Worm (Caenorhabditis elegans) whole organism, early embryonic: ENCODE results near the gene sek-4.

ENCODE experiments used
- B0310.2 ChIP-seq: sonication (generic microtip); optimal IDR thresholded peaks from 2 replicates; lab custom pipeline; 2016; ENCODE audit warnings: mild to moderate bottlenecking, missing genetic modification characterization, missing compliant biosample characterization
- F13C5.2 ChIP-seq: sonication (generic microtip); optimal IDR thresholded peaks from 2 replicates; lab custom pipeline; 2017; ENCODE audit warnings: mild to moderate bottlenecking, missing genetic modification characterization, inconsistent platforms, missing compliant biosample characterization
- aly-1 ChIP-seq: sonication (generic microtip); optimal IDR thresholded peaks from 2 replicates; lab custom pipeline; 2016; ENCODE audit warnings: missing genetic modification characterization, missing compliant biosample characterization
- ama-1 ChIP-seq: fragments of 150-350 bp; optimal IDR thresholded peaks from 2 replicates; lab custom pipeline; 2014
- ceh-13 ChIP-seq: fragments of 200-800 bp; sonication (Bioruptor generic); optimal IDR thresholded peaks from 2 replicates; lab custom pipeline; 2018; ENCODE audit warnings: mild to moderate bottlenecking, missing genetic modification characterization, missing compliant biosample characterization
- ceh-36 ChIP-seq: sonication (generic microtip); optimal IDR thresholded peaks from 2 replicates; lab custom pipeline; 2016; ENCODE audit warnings: missing genetic modification characterization, inconsistent platforms, missing compliant biosample characterization
- ets-7 ChIP-seq: sonication (generic microtip); optimal IDR thresholded peaks from 2 replicates; lab custom pipeline; 2016; ENCODE audit warnings: missing genotype, missing genetic modification characterization, missing compliant biosample characterization
- flt-1 ChIP-seq: fragments of 200-800 bp; sonication (Bioruptor generic); IDR thresholded peaks from 2 replicates; pipeline ENCODE4 v1.3.6; 2022; ENCODE audit warnings: missing genetic modification characterization, missing compliant biosample characterization
- hmbx-1 ChIP-seq: sonication (generic microtip); optimal IDR thresholded peaks from 2 replicates; lab custom pipeline; 2016; ENCODE audit warnings: mild to moderate bottlenecking, missing genetic modification characterization, missing compliant biosample characterization
- hmg-4 ChIP-seq: fragments of 200-800 bp; sonication (Bioruptor generic); optimal IDR thresholded peaks from 2 replicates; lab custom pipeline; 2018; ENCODE audit warnings: mild to moderate bottlenecking, missing genetic modification characterization, missing compliant biosample characterization
- hnd-1 ChIP-seq: sonication (generic microtip); optimal IDR thresholded peaks from 2 replicates; lab custom pipeline; 2016; ENCODE audit warnings: missing genetic modification characterization, missing compliant biosample characterization
- pes-1 ChIP-seq: fragments of 200-800 bp; sonication (Bioruptor generic); IDR thresholded peaks from 2 replicates; pipeline ENCODE4 v1.3.6; 2022; ENCODE audit warnings: missing genetic modification reagents, missing genetic modification characterization, missing compliant biosample characterization
- scrt-1 ChIP-seq: fragments of 200-800 bp; sonication (Bioruptor generic); IDR thresholded peaks from 2 replicates; pipeline ENCODE4 v1.3.6; 2022; ENCODE audit warnings: missing genetic modification characterization, missing compliant biosample characterization
- sea-1 ChIP-seq: fragments of 200-800 bp; sonication (Bioruptor generic); conservative IDR thresholded peaks from 2 replicates; pipeline ENCODE4 v1.3.6; 2022; ENCODE audit warnings: missing genetic modification characterization, missing compliant biosample characterization
- tbx-11 ChIP-seq: fragments of 200-800 bp; sonication (Bioruptor generic); IDR thresholded peaks from 2 replicates; pipeline ENCODE4 v1.3.6; 2022; ENCODE audit warnings: missing genetic modification characterization, missing compliant biosample characterization
- tbx-37 ChIP-seq: fragments of 200-800 bp; sonication (Bioruptor generic); conservative IDR thresholded peaks from 2 replicates; pipeline ENCODE4 v1.3.6; 2022; ENCODE audit warnings: missing genetic modification reagents, missing genetic modification characterization, missing compliant biosample characterization
- tra-4 ChIP-seq: sonication (generic microtip); optimal IDR thresholded peaks from 2 replicates; lab custom pipeline; 2017; ENCODE audit warnings: missing genetic modification characterization, missing compliant biosample characterization

Gene sek-4

ce11 chrX:5364222-5364621, 10.6 kb upstream of the sek-4 start, which contains the start of gene chtl-1:
chtl-1 (minus strand) TSS chrX:5364322.
- TF ChIP-seq ama-1 (lab: Kevin White, UChicago) (no peak), flt-1 (GFP tag; lab: Robert Waterston, UW) (no peak), ceh-36 (tag; lab: Kevin White, UChicago) (no peak), F13C5.2 (tag; lab: Kevin White, UChicago) (no peak), ets-7 (tag; lab: Kevin White, UChicago) (no peak)

ce11 chrX:5365437-5365836, 9.4 kb upstream of the sek-4 start, which contains the start of gene F35C8.5:
F35C8.5 (plus strand) TSS chrX:5365813.
- no peak for TF ChIP-seq aly-1 (tag; lab: Kevin White, UChicago)
- TF ChIP-seq ceh-36 (tag; lab: Kevin White, UChicago): no peak

ce11 chrX:5366613-5367012, 8.2 kb upstream of the sek-4 start:
- TF ChIP-seq ets-7 (tag; lab: Kevin White, UChicago) (no peak), pes-1 (no peak), tbx-37 (GFP tag; lab: Robert Waterston, UW) (no peak), scrt-1 (GFP tag; lab: Robert Waterston, UW) (no peak), tra-4 (tag; lab: Kevin White, UChicago) (no peak), flt-1 (GFP tag; lab: Robert Waterston, UW) (no peak), F13C5.2 (tag; lab: Kevin White, UChicago) (no peak), ama-1 (lab: Kevin White, UChicago) (no peak), ceh-13 (GFP tag; lab: Kevin White, UChicago) (no peak), ceh-36 (tag; lab: Kevin White, UChicago) (no peak), hmbx-1 (no peak)

ce11 chrX:5368220-5368619, 6.6 kb upstream of the sek-4 start, which contains the start of gene jkk-1:
jkk-1 (plus strand) TSS chrX:5368468.
- TF ChIP-seq ama-1 (lab: Kevin White, UChicago): no peak
- TF ChIP-seq scrt-1 (GFP tag; lab: Robert Waterston, UW): no peak
- TF ChIP-seq hmg-4 (GFP tag; lab: Kevin White, UChicago): no peak
- TF ChIP-seq tbx-11 (GFP tag; lab: Robert Waterston, UW): no peak
- TF ChIP-seq tra-4 (tag; lab: Kevin White, UChicago): no peak
- TF ChIP-seq tbx-37 (GFP tag; lab: Robert Waterston, UW): no peak
- no peak for TF ChIP-seq B0310.2 (tag; lab: Kevin White, UChicago)

ce11 chrX:5370605-5371004, 4.3 kb upstream of the sek-4 start:
- TF ChIP-seq B0310.2 (tag; lab: Kevin White, UChicago) (no peak), hmg-4 (GFP tag; lab: Kevin White, UChicago) (no peak), ceh-13 (GFP tag; lab: Kevin White, UChicago) (no peak), tbx-11 (GFP tag; lab: Robert Waterston, UW) (no peak), hmbx-1 (no peak), flt-1 (GFP tag; lab: Robert Waterston, UW) (no peak), scrt-1 (GFP tag; lab: Robert Waterston, UW) (no peak), ceh-36 (tag; lab: Kevin White, UChicago) (no peak), pes-1 (no peak), sea-1 (GFP tag; lab: Robert Waterston, UW) (no peak), F13C5.2 (tag; lab: Kevin White, UChicago) (no peak), tra-4 (tag; lab: Kevin White, UChicago) (no peak), hnd-1 (tag; lab: Kevin White, UChicago) (no peak), ets-7 (tag; lab: Kevin White, UChicago) (no peak), aly-1 (tag; lab: Kevin White, UChicago) (no peak), tbx-37 (GFP tag; lab: Robert Waterston, UW) (no peak), ama-1 (lab: Kevin White, UChicago) (no peak)

ce11 chrX:5372638-5373037, 2.2 kb upstream of the sek-4 start, which contains the start of gene F35C8.8:
F35C8.8 (minus strand) TSS chrX:5372639.
- TF ChIP-seq ceh-13 (GFP tag; lab: Kevin White, UChicago) (no peak), ama-1 (lab: Kevin White, UChicago) (no peak), flt-1 (GFP tag; lab: Robert Waterston, UW) (no peak), aly-1 (tag; lab: Kevin White, UChicago) (no peak), tbx-37 (GFP tag; lab: Robert Waterston, UW) (no peak), F13C5.2 (tag; lab: Kevin White, UChicago) (no peak), ceh-36 (tag; lab: Kevin White, UChicago) (no peak), hmg-4 (GFP tag; lab: Kevin White, UChicago) (no peak), pes-1 (no peak), hnd-1 (tag; lab: Kevin White, UChicago) (no peak), tbx-11 (GFP tag; lab: Robert Waterston, UW) (no peak), ets-7 (tag; lab: Kevin White, UChicago) (no peak), scrt-1 (GFP tag; lab: Robert Waterston, UW) (no peak), hmbx-1 (no peak), sea-1 (GFP tag; lab: Robert Waterston, UW) (no peak), B0310.2 (tag; lab: Kevin White, UChicago) (no peak), tra-4 (tag; lab: Kevin White, UChicago) (no peak)

ce11 chrX:5373597-5373996, 1.3 kb upstream of the sek-4 start:
- TF ChIP-seq ceh-36 (tag; lab: Kevin White, UChicago): no peak
- no peak for TF ChIP-seq tra-4 (tag; lab: Kevin White, UChicago)
- no peak for TF ChIP-seq hmbx-1
- no peak for TF ChIP-seq B0310.2 (tag; lab: Kevin White, UChicago)

ce11 chrX:5377307-5377706, 2.4 kb downstream of the sek-4 start, which contains the start of gene sek-5:
sek-5 (plus strand) TSS chrX:5377607.
- TF ChIP-seq F13C5.2 (tag; lab: Kevin White, UChicago) (no peak), ceh-13 (GFP tag; lab: Kevin White, UChicago) (no peak), sea-1 (GFP tag; lab: Robert Waterston, UW) (no peak), ceh-36 (tag; lab: Kevin White, UChicago) (no peak), ama-1 (lab: Kevin White, UChicago) (no peak), scrt-1 (GFP tag; lab: Robert Waterston, UW) (no peak), aly-1 (tag; lab: Kevin White, UChicago) (no peak), tra-4 (tag; lab: Kevin White, UChicago) (no peak), tbx-11 (GFP tag; lab: Robert Waterston, UW) (no peak), hmg-4 (GFP tag; lab: Kevin White, UChicago) (no peak), pes-1 (no peak), hnd-1 (tag; lab: Kevin White, UChicago) (no peak), B0310.2 (tag; lab: Kevin White, UChicago) (no peak)
